Fruit fly (Drosophila melanogaster) whole organism: ENCODE measurements around the gene CG2225.

ENCODE experiments used
- Dll ChIP-seq: fragments of >200 bp; optimal IDR thresholded peaks from 2 replicates; lab custom pipeline; 2017
- psq ChIP-seq: fragments of >200 bp; optimal IDR thresholded peaks from 2 replicates; lab custom pipeline; 2017

DNA sequence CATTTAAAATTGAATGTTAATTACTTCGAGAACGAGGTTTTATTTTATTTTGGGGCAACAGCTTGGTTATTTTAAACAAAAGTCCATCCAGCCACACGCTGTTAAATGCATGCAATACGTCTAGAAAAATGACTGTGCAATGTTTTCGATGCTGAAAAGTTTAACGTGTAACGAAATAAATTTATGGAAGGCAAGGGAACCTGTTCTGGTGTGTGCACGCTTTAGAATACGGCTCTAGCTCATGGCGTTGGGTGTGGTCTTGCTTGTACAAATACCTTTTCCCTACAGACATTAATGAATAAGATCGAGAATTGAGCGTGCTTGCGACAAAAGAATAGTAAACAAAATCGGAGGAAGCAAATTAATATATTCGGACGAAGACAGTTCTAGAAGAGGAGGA, 28.6 kb downstream of the CG2225 start:
- no peak for TF ChIP-seq Dll
- no peak for TF ChIP-seq psq (lab: Kevin White, UChicago)
